Fruit fly (Drosophila melanogaster): ENCODE data around the gene GC2.

GC2 gene

dm6 chr3R:11968030-11968753 lies 3.3 kb upstream of the GC2 start:
- TF ChIP-seq dmrt93B (GFP tag; optimal IDR thresholded peaks at IDR 0.05) (no peak), Jra (GFP tag; optimal IDR thresholded peaks at IDR 0.05) (no peak), usp (GFP tag; optimal IDR thresholded peaks at IDR 0.05) (no peak), ey (GFP tag; optimal IDR thresholded peaks at IDR 0.05) (no peak), CrebA (GFP tag; optimal IDR thresholded peaks at IDR 0.05; ENCODE audit: borderline replicate concordance) (no peak), sv (GFP tag; optimal IDR thresholded peaks at IDR 0.05) (no peak), sage (GFP tag; optimal IDR thresholded peaks at IDR 0.05) (no peak), N (GFP tag; optimal IDR thresholded peaks at IDR 0.05) (no peak), OdsH (GFP tag; optimal IDR thresholded peaks at IDR 0.05) (no peak), Abd-B (GFP tag; optimal IDR thresholded peaks at IDR 0.05) (no peak), Myc (optimal IDR thresholded peaks at IDR 0.05) (no peak), woc (GFP tag; optimal IDR thresholded peaks at IDR 0.05) (no peak), Mio (GFP tag; optimal IDR thresholded peaks at IDR 0.05) (no peak), psq (GFP tag; optimal IDR thresholded peaks at IDR 0.05) (no peak), pan (optimal IDR thresholded peaks at IDR 0.05) (no peak)

- no peak for TF ChIP-seq Abd-B (GFP tag; optimal IDR thresholded peaks at IDR 0.05)
- no peak for TF ChIP-seq fru (GFP tag; optimal IDR thresholded peaks at IDR 0.05)
- TF ChIP-seq ey (GFP tag; optimal IDR thresholded peaks at IDR 0.05): peak; percentile 5
- TF ChIP-seq jim (GFP tag; optimal IDR thresholded peaks at IDR 0.05): no peak
These were observed 2.3 kb upstream of the GC2 start for dm6 chr3R:11969217-11969616.

dm6 chr3R:11973826-11974225 lies 2.3 kb downstream of the GC2 start:
- TF ChIP-seq Rel (GFP tag; optimal IDR thresholded peaks at IDR 0.05) (no peak), Rel (tag; optimal IDR thresholded peaks at IDR 0.05) (peak; percentile 35), ey (GFP tag; optimal IDR thresholded peaks at IDR 0.05) (no peak), h (GFP tag; optimal IDR thresholded peaks at IDR 0.05) (no peak)

- TF ChIP-seq tai (GFP tag; optimal IDR thresholded peaks at IDR 0.05) (no peak), Myc (optimal IDR thresholded peaks at IDR 0.05) (peak; percentile 48), h (GFP tag; optimal IDR thresholded peaks at IDR 0.05) (peak; percentile 51), Vsx2 (GFP tag; optimal IDR thresholded peaks at IDR 0.05; ENCODE audit: partially characterized antibody) (no peak), Hr78 (GFP tag; optimal IDR thresholded peaks at IDR 0.05) (no peak), GATAd (GFP tag; optimal IDR thresholded peaks at IDR 0.05) (no peak), ey (GFP tag; optimal IDR thresholded peaks at IDR 0.05) (peak; percentile 21), Dfd (GFP tag; optimal IDR thresholded peaks at IDR 0.05) (no peak), br (GFP tag; optimal IDR thresholded peaks at IDR 0.05) (peak; percentile 33), dmrt93B (GFP tag; optimal IDR thresholded peaks at IDR 0.05) (no peak), psq (GFP tag; optimal IDR thresholded peaks at IDR 0.05) (no peak), fru (GFP tag; optimal IDR thresholded peaks at IDR 0.05) (peak; percentile 58), Hnf4 (GFP tag; optimal IDR thresholded peaks at IDR 0.05) (no peak), Sp1 (GFP tag; optimal IDR thresholded peaks at IDR 0.05) (peak; percentile 42), HLH106 (tag; optimal IDR thresholded peaks at IDR 0.05) (peak; percentile 47), Hr83 (GFP tag; optimal IDR thresholded peaks at IDR 0.05; ENCODE audit: poor library complexity, severe bottlenecking) (peak; percentile 36), brk (GFP tag; optimal IDR thresholded peaks at IDR 0.05) (no peak), rgr (GFP tag; optimal IDR thresholded peaks at IDR 0.05) (peak; percentile 51), dsf (GFP tag; optimal IDR thresholded peaks at IDR 0.05; ENCODE audit: borderline replicate concordance) (peak; percentile 13), Dif (GFP tag; optimal IDR thresholded peaks at IDR 0.05; ENCODE audit: partially characterized antibody) (no peak), lola (GFP tag; optimal IDR thresholded peaks at IDR 0.05) (no peak), CG32264 (GFP tag; optimal IDR thresholded peaks at IDR 0.05) (no peak), usp (GFP tag; optimal IDR thresholded peaks at IDR 0.05) (no peak), pan (optimal IDR thresholded peaks at IDR 0.05) (no peak), sage (GFP tag; optimal IDR thresholded peaks at IDR 0.05) (no peak), Rel (GFP tag; optimal IDR thresholded peaks at IDR 0.05) (no peak), Rel (tag; optimal IDR thresholded peaks at IDR 0.05) (peak; percentile 99), CG9705 (GFP tag; optimal IDR thresholded peaks at IDR 0.05) (peak; percentile 32), OdsH (GFP tag; optimal IDR thresholded peaks at IDR 0.05) (no peak), jim (GFP tag; optimal IDR thresholded peaks at IDR 0.05) (no peak), N (GFP tag; optimal IDR thresholded peaks at IDR 0.05) (no peak), Mio (GFP tag; optimal IDR thresholded peaks at IDR 0.05) (no peak), sv (GFP tag; optimal IDR thresholded peaks at IDR 0.05) (no peak), foxo (GFP tag; optimal IDR thresholded peaks at IDR 0.05) (peak in 1 of 2 experiments; percentile 53), dl (GFP tag; optimal IDR thresholded peaks at IDR 0.05; ENCODE audit: insufficient read depth in 1 of 2, partially characterized antibody in 2 of 2) (no peak), Jra (GFP tag; optimal IDR thresholded peaks at IDR 0.05) (no peak), CrebA (GFP tag; optimal IDR thresholded peaks at IDR 0.05; ENCODE audit: borderline replicate concordance) (no peak), woc (GFP tag; optimal IDR thresholded peaks at IDR 0.05) (no peak), Abd-B (GFP tag; optimal IDR thresholded peaks at IDR 0.05) (no peak)
These were observed 3.1 kb downstream of the GC2 start, which contains the start of gene Tango9 for dm6 chr3R:11974631-11975030. Gene Tango9, minus strand, starts transcription at chr3R:11974910.
